Fruit fly (Drosophila melanogaster) whole organism, adult: ENCODE measurements around the gene Theg.

ENCODE experiments used
- CG12768 ChIP-seq: fragments of 200-800 bp; sonication (Bioruptor generic); optimal IDR thresholded peaks from 2 replicates; lab custom pipeline; 2017; ENCODE audit warnings: missing biosample characterization, missing genetic modification characterization, mild to moderate bottlenecking, moderate library complexity, missing genetic modification reagents
- CG1620 ChIP-seq: fragments of 200-800 bp; sonication (Bioruptor generic); optimal IDR thresholded peaks from 2 replicates; lab custom pipeline; 2016; ENCODE audit warnings: missing biosample characterization, missing genetic modification characterization
- CG33017 ChIP-seq: fragments of 200-800 bp; sonication (Bioruptor generic); optimal IDR thresholded peaks from 2 replicates; lab custom pipeline; 2018; ENCODE audit warnings: missing biosample characterization, mild to moderate bottlenecking, missing genetic modification characterization, moderate library complexity
- CG5204 ChIP-seq: fragments of 200-800 bp; sonication (Bioruptor generic); optimal IDR thresholded peaks from 2 replicates; lab custom pipeline; 2016; ENCODE audit warnings: missing biosample characterization, missing genetic modification characterization
- CG7101 ChIP-seq: fragments of 200-800 bp; sonication (Bioruptor generic); optimal IDR thresholded peaks from 2 replicates; lab custom pipeline; 2018; ENCODE audit warnings: missing biosample characterization, mild to moderate bottlenecking, missing genetic modification characterization, moderate library complexity
- Crg-1 ChIP-seq: fragments of 200-800 bp; sonication (Bioruptor generic); optimal IDR thresholded peaks from 2 replicates; lab custom pipeline; 2016; ENCODE audit warnings: missing biosample characterization, missing genetic modification characterization
- cic ChIP-seq: fragments of 200-800 bp; sonication (Bioruptor generic); optimal IDR thresholded peaks from 2 replicates; lab custom pipeline; 2017; ENCODE audit warnings: missing biosample characterization, mild to moderate bottlenecking, missing genetic modification characterization, moderate library complexity
- cnc ChIP-seq, 2 experiments: fragments of >200 bp; optimal IDR thresholded peaks; 2 replicates each; lab custom pipeline; 2017
- kay ChIP-seq: fragments of 200-800 bp; sonication (Bioruptor generic); peaks from one replicate; lab custom pipeline; 2016; ENCODE audit warnings: missing biosample characterization, missing genetic modification characterization, borderline replicate concordance
- ovo ChIP-seq: fragments of 200-800 bp; sonication (Bioruptor generic); optimal IDR thresholded peaks from 2 replicates; lab custom pipeline; 2016; ENCODE audit warnings: missing biosample characterization, missing genetic modification characterization
- pad ChIP-seq: fragments of 200-800 bp; sonication (Bioruptor generic); optimal IDR thresholded peaks from 3 replicates; lab custom pipeline; 2017; ENCODE audit warnings: missing biosample characterization, missing genetic modification characterization, mild to moderate bottlenecking, moderate library complexity, missing genetic modification reagents
- toe ChIP-seq: fragments of 200-800 bp; sonication (Bioruptor generic); optimal IDR thresholded peaks from 2 replicates; lab custom pipeline; 2016; ENCODE audit warnings: missing biosample characterization, missing genetic modification characterization

DNA sequence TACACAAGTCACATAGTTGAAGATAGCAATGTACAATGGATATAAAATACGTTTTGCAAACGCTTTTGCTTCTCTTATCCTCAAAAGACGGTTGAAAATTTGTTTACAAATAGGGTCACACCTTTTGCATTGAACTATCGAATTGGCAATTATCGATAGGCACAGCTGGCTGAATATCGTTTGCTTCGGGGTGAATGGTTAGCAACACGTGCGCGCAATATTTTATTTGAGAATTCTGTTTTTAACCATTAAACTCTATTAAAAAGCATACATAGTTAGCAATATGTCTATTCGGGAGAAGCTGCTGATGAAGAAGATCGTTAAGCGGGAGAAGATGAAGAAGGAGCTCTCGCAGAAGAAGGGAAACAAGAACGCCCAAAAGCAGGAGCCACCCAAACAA is 21.1 kb downstream of the Theg start:
- TF ChIP-seq CG12768 (GFP tag; lab: Kevin White, UChicago) (no peak), cic (GFP tag; lab: Kevin White, UChicago) (peak; percentile 15), CG33017 (tag; lab: Kevin White, UChicago) (no peak), cnc (optimal IDR thresholded peaks at IDR 0.05; lab: Kevin White, UChicago) (no peak), CG1620 (no peak), toe (GFP tag; lab: Kevin White, UChicago) (no peak), ovo (GFP tag; lab: Kevin White, UChicago) (no peak), Crg-1 (GFP tag; lab: Kevin White, UChicago) (no peak), kay (no peak), CG7101 (no peak), pad (GFP tag; lab: Kevin White, UChicago) (no peak), CG5204 (GFP tag; lab: Kevin White, UChicago) (no peak)
